Fruit fly (Drosophila melanogaster): Measurements from ENCODE around the gene pico.
A peak's percentile ranks its signal among the peaks of the same experiment; 100 is the strongest.

Gene pico

dm6 chrX:19827762-19828161, 24.1 kb downstream of the pico start:
- TF ChIP-seq noc (tag; optimal IDR thresholded peaks at IDR 0.05) = no peak

dm6 chrX:19825191-19825590, 26.7 kb downstream of the pico start:
- TF ChIP-seq noc (tag; optimal IDR thresholded peaks at IDR 0.05) = no peak

- TF ChIP-seq noc (tag; optimal IDR thresholded peaks at IDR 0.05) = no peak
Measured at dm6 chrX:19823980-19824379, 27.9 kb downstream of the pico start, which contains the start of gene SkpE. TSS of gene SkpE (minus strand) at chrX:19824080.

- TF ChIP-seq noc (tag; optimal IDR thresholded peaks at IDR 0.05) = no peak
Measured at dm6 chrX:19818617-19819016, 33.2 kb downstream of the pico start.

dm6 chrX:19815772-19816171, 36.1 kb downstream of the pico start, which contains the start of gene SkpC:
TSS of gene SkpC (plus strand) at chrX:19816072.
- no peak for TF ChIP-seq noc (tag; optimal IDR thresholded peaks at IDR 0.05)

dm6 chrX:19812429-19812828, 39.4 kb downstream of the pico start, which contains the start of gene SkpD:
TSS of gene SkpD (plus strand) at chrX:19812729.
- TF ChIP-seq noc (tag; optimal IDR thresholded peaks at IDR 0.05) = no peak

- TF ChIP-seq noc (tag; optimal IDR thresholded peaks at IDR 0.05) = no peak
Measured at dm6 chrX:19811057-19811456, 40.8 kb downstream of the pico start.

dm6 chrX:19806137-19806536, 45.7 kb downstream of the pico start:
- no peak for TF ChIP-seq noc (tag; optimal IDR thresholded peaks at IDR 0.05)

- TF ChIP-seq noc (tag; optimal IDR thresholded peaks at IDR 0.05) = no peak
Measured at dm6 chrX:19795808-19796207, 56.1 kb downstream of the pico start.

dm6 chrX:19792572-19792971, 59.3 kb downstream of the pico start:
- TF ChIP-seq noc (tag; optimal IDR thresholded peaks at IDR 0.05) = no peak

dm6 chrX:19791832-19792231, 60.0 kb downstream of the pico start:
- no peak for TF ChIP-seq noc (tag; optimal IDR thresholded peaks at IDR 0.05)

- no peak for TF ChIP-seq noc (tag; optimal IDR thresholded peaks at IDR 0.05)
Measured at dm6 chrX:19788621-19788944, 63.3 kb downstream of the pico start.

- no peak for TF ChIP-seq noc (tag; optimal IDR thresholded peaks at IDR 0.05)
Measured at dm6 chrX:19787921-19788620, 63.8 kb downstream of the pico start.

- TF ChIP-seq noc (tag; optimal IDR thresholded peaks at IDR 0.05) = no peak
Measured at dm6 chrX:19786823-19787222, 65.0 kb downstream of the pico start.

- TF ChIP-seq noc (tag; optimal IDR thresholded peaks at IDR 0.05) = no peak
Measured at dm6 chrX:19785403-19785802, 66.5 kb downstream of the pico start.

- TF ChIP-seq noc (tag; optimal IDR thresholded peaks at IDR 0.05) = peak; percentile 40
Measured at dm6 chrX:19784875-19785274, 67.0 kb downstream of the pico start.

- no peak for TF ChIP-seq noc (tag; optimal IDR thresholded peaks at IDR 0.05)
Measured at dm6 chrX:19783457-19783856, 68.4 kb downstream of the pico start, which contains the start of gene zld. TSS of gene zld (minus strand) at chrX:19783548.

dm6 chrX:19782736-19783325, 69.0 kb downstream of the pico start:
- no peak for TF ChIP-seq noc (tag; optimal IDR thresholded peaks at IDR 0.05)
